Worm (Caenorhabditis elegans) whole organism, L1 larva: ENCODE measurements around the gene ZK1290.11.

ENCODE experiments used
- C16A3.4 ChIP-seq: fragments of 150-350 bp; optimal IDR thresholded peaks from 2 replicates; lab custom pipeline; 2014; ENCODE audit warnings: missing biosample characterization, missing genetic modification characterization
- F16B12.6 ChIP-seq: fragments of 150-350 bp; optimal IDR thresholded peaks from 2 replicates; lab custom pipeline; 2014; ENCODE audit warnings: missing biosample characterization, missing genetic modification characterization
- aly-2 ChIP-seq: fragments of 150-350 bp; optimal IDR thresholded peaks from 2 replicates; lab custom pipeline; 2014; ENCODE audit warnings: missing biosample characterization, missing genetic modification characterization
- blmp-1 ChIP-seq: fragments of 150-350 bp; optimal IDR thresholded peaks from 2 replicates; lab custom pipeline; 2014; ENCODE audit warnings: missing biosample characterization, missing genetic modification characterization
- ceh-8 ChIP-seq: fragments of 200-800 bp; sonication (Bioruptor generic); optimal IDR thresholded peaks from 2 replicates; lab custom pipeline; 2018; ENCODE audit warnings: mild to moderate bottlenecking, missing genetic modification characterization, moderate library complexity, missing compliant biosample characterization
- ceh-82 ChIP-seq, 3 experiments: fragments of 150-350 bp in 1 of 3; sonication (generic microtip) in 2 of 3; optimal IDR thresholded peaks; 2 replicates each; lab custom pipeline; 2014 to 2017; ENCODE audit warnings: missing biosample characterization in 3 of 3, missing genetic modification characterization in 3 of 3
- ces-1 ChIP-seq: fragments of 150-350 bp; optimal IDR thresholded peaks from 2 replicates; lab custom pipeline; 2014; ENCODE audit warnings: missing biosample characterization, missing genetic modification reagents, missing genetic modification characterization
- dpl-1 ChIP-seq, 3 experiments: fragments of 150-350 bp in 2 of 3; sonication (generic microtip) in 1 of 3; optimal IDR thresholded peaks; 2 replicates each; lab custom pipeline; 2014 to 2017; ENCODE audit warnings: missing biosample characterization in 3 of 3, missing genetic modification characterization in 3 of 3, missing genetic modification reagents in 3 of 3
- dsc-1 ChIP-seq: sonication (generic microtip); optimal IDR thresholded peaks from 2 replicates; lab custom pipeline; 2016; ENCODE audit warnings: mild to moderate bottlenecking, missing genetic modification characterization, missing compliant biosample characterization
- egl-13 ChIP-seq: sonication (generic microtip); optimal IDR thresholded peaks from 2 replicates; lab custom pipeline; 2016; ENCODE audit warnings: missing genotype, missing genetic modification reagents, missing genetic modification characterization, missing compliant biosample characterization
- egl-27 ChIP-seq, 2 experiments: fragments of 150-350 bp in 1 of 2; sonication (generic microtip); optimal IDR thresholded peaks; 3 replicates each; lab custom pipeline; 2017 to 2018; ENCODE audit warnings: missing biosample characterization in 2 of 2, missing genetic modification characterization in 2 of 2, missing genetic modification reagents in 2 of 2
- elt-2 ChIP-seq: sonication (generic microtip); optimal IDR thresholded peaks from 2 replicates; lab custom pipeline; 2016; ENCODE audit warnings: missing genetic modification characterization, mild to moderate bottlenecking, inconsistent platforms, missing compliant biosample characterization, missing genetic modification reagents
- fkh-10 ChIP-seq: sonication (generic microtip); optimal IDR thresholded peaks from 2 replicates; lab custom pipeline; 2017; ENCODE audit warnings: missing biosample characterization, missing genetic modification reagents, missing genetic modification characterization
- fkh-8 ChIP-seq: sonication (generic microtip); optimal IDR thresholded peaks from 2 replicates; lab custom pipeline; 2016; ENCODE audit warnings: mild to moderate bottlenecking, missing genetic modification characterization, missing compliant biosample characterization
- fos-1 ChIP-seq: fragments of 150-350 bp; optimal IDR thresholded peaks from 2 replicates; lab custom pipeline; 2014; ENCODE audit warnings: missing biosample characterization, missing genetic modification characterization
- hlh-4 ChIP-seq: sonication (generic microtip); optimal IDR thresholded peaks from 2 replicates; lab custom pipeline; 2016; ENCODE audit warnings: mild to moderate bottlenecking, missing genetic modification characterization, missing compliant biosample characterization
- hpl-2 ChIP-seq: fragments of 150-350 bp; optimal IDR thresholded peaks from 2 replicates; lab custom pipeline; 2014; ENCODE audit warnings: missing biosample characterization, missing genetic modification reagents, missing genetic modification characterization
- isw-1 ChIP-seq: fragments of 200-800 bp; sonication (Bioruptor generic); IDR thresholded peaks from 2 replicates; pipeline ENCODE4 v1.3.6; 2022; ENCODE audit warnings: missing genetic modification characterization, missing compliant biosample characterization
- lin-13 ChIP-seq: fragments of 150-350 bp; optimal IDR thresholded peaks from 2 replicates; lab custom pipeline; 2014; ENCODE audit warnings: missing biosample characterization, missing genetic modification reagents, missing genetic modification characterization
- lin-14 ChIP-seq: fragments of 200-800 bp; sonication (Bioruptor generic); optimal IDR thresholded peaks from 2 replicates; lab custom pipeline; 2018; ENCODE audit warnings: mild to moderate bottlenecking, missing genetic modification characterization, moderate library complexity, missing compliant biosample characterization
- lin-15B ChIP-seq: fragments of 150-350 bp; sonication (generic microtip); optimal IDR thresholded peaks from 3 replicates; lab custom pipeline; 2014; ENCODE audit warnings: missing biosample characterization, missing genetic modification characterization
- lin-35 ChIP-seq, 2 experiments: fragments of 150-350 bp; optimal IDR thresholded peaks; 2 replicates each; lab custom pipeline; 2014; ENCODE audit warnings: missing biosample characterization in 2 of 2, missing genetic modification characterization in 2 of 2, missing genetic modification reagents in 2 of 2
- lir-3 ChIP-seq: sonication (generic microtip); optimal IDR thresholded peaks from 2 replicates; lab custom pipeline; 2016; ENCODE audit warnings: mild to moderate bottlenecking, missing genetic modification characterization, moderate library complexity, missing compliant biosample characterization; ENCODE audit not compliant: poor library complexity
- lsy-2 ChIP-seq, 2 experiments: fragments of 150-350 bp; optimal IDR thresholded peaks; 2 replicates each; lab custom pipeline; 2014; ENCODE audit warnings: missing biosample characterization in 2 of 2, missing genetic modification characterization in 2 of 2
- mab-9 ChIP-seq: fragments of 200-800 bp; sonication (Bioruptor generic); IDR thresholded peaks from 2 replicates; pipeline ENCODE4 v1.3.6; 2022; ENCODE audit warnings: missing genetic modification reagents, missing genetic modification characterization, missing compliant biosample characterization
- mef-2 ChIP-seq: fragments of 150-350 bp; optimal IDR thresholded peaks from 2 replicates; lab custom pipeline; 2014; ENCODE audit warnings: missing biosample characterization, missing genetic modification characterization
- nhr-11 ChIP-seq: fragments of 150-350 bp; optimal IDR thresholded peaks from 2 replicates; lab custom pipeline; 2014; ENCODE audit warnings: missing biosample characterization, missing genetic modification characterization
- nhr-12 ChIP-seq: sonication (generic microtip); optimal IDR thresholded peaks from 2 replicates; lab custom pipeline; 2017; ENCODE audit warnings: missing biosample characterization, missing genetic modification characterization
- nhr-19 ChIP-seq: fragments of 200-800 bp; sonication (Bioruptor generic); conservative IDR thresholded peaks from 2 replicates; pipeline ENCODE4 v1.3.6; 2022; ENCODE audit warnings: missing genetic modification characterization, missing compliant biosample characterization
- nhr-20 ChIP-seq: sonication (generic microtip); optimal IDR thresholded peaks from 2 replicates; lab custom pipeline; 2016; ENCODE audit warnings: mild to moderate bottlenecking, missing genetic modification characterization, missing compliant biosample characterization
- nhr-237 ChIP-seq: fragments of 150-350 bp; optimal IDR thresholded peaks from 2 replicates; lab custom pipeline; 2014; ENCODE audit warnings: missing biosample characterization, missing genetic modification characterization
- nhr-47 ChIP-seq: sonication (generic microtip); optimal IDR thresholded peaks from 2 replicates; lab custom pipeline; 2016; ENCODE audit warnings: mild to moderate bottlenecking, missing genetic modification characterization, moderate library complexity, missing compliant biosample characterization
- nhr-71 ChIP-seq: sonication (generic microtip); optimal IDR thresholded peaks from 2 replicates; lab custom pipeline; 2016; ENCODE audit warnings: mild to moderate bottlenecking, missing genetic modification characterization, moderate library complexity, missing compliant biosample characterization
- pax-3 ChIP-seq: fragments of 200-800 bp; sonication (Bioruptor generic); optimal IDR thresholded peaks from 2 replicates; lab custom pipeline; 2018; ENCODE audit warnings: mild to moderate bottlenecking, missing genetic modification characterization, moderate library complexity, missing compliant biosample characterization
- pqm-1 ChIP-seq: sonication (generic microtip); optimal IDR thresholded peaks from 3 replicates; lab custom pipeline; 2017; ENCODE audit warnings: missing biosample characterization, missing genetic modification characterization
- rnt-1 ChIP-seq: sonication (generic microtip); optimal IDR thresholded peaks from 2 replicates; lab custom pipeline; 2016; ENCODE audit warnings: mild to moderate bottlenecking, missing genetic modification characterization, moderate library complexity, missing compliant biosample characterization
- skn-1 ChIP-seq: fragments of 150-350 bp; optimal IDR thresholded peaks from 2 replicates; lab custom pipeline; 2014; ENCODE audit warnings: missing biosample characterization, missing genetic modification characterization
- snpc-4 ChIP-seq: fragments of 150-350 bp; optimal IDR thresholded peaks from 2 replicates; lab custom pipeline; 2014; ENCODE audit warnings: missing biosample characterization, missing genetic modification characterization
- snu-23 ChIP-seq: sonication (generic microtip); optimal IDR thresholded peaks from 2 replicates; lab custom pipeline; 2016; ENCODE audit warnings: missing genetic modification characterization, missing compliant biosample characterization
- sox-4 ChIP-seq: sonication (generic microtip); optimal IDR thresholded peaks from 2 replicates; lab custom pipeline; 2016; ENCODE audit warnings: missing genetic modification characterization, missing compliant biosample characterization
- swsn-7 ChIP-seq: sonication (generic microtip); optimal IDR thresholded peaks from 2 replicates; lab custom pipeline; 2016; ENCODE audit warnings: missing genetic modification characterization, missing compliant biosample characterization
- tlp-1 ChIP-seq: fragments of 150-350 bp; optimal IDR thresholded peaks from 2 replicates; lab custom pipeline; 2014; ENCODE audit warnings: missing biosample characterization, missing genetic modification characterization
- unc-130 ChIP-seq: fragments of 150-350 bp; optimal IDR thresholded peaks from 2 replicates; lab custom pipeline; 2017; ENCODE audit warnings: missing biosample characterization, missing genetic modification characterization, inconsistent platforms
- unc-62 ChIP-seq: fragments of 150-350 bp; optimal IDR thresholded peaks from 2 replicates; lab custom pipeline; 2014; ENCODE audit warnings: missing biosample characterization, missing genetic modification reagents, missing genetic modification characterization
- unc-86 ChIP-seq: sonication (generic microtip); optimal IDR thresholded peaks from 2 replicates; lab custom pipeline; 2016; ENCODE audit warnings: missing genetic modification characterization, missing compliant biosample characterization
- zag-1 ChIP-seq: fragments of 150-350 bp; optimal IDR thresholded peaks from 2 replicates; lab custom pipeline; 2014; ENCODE audit warnings: missing biosample characterization, missing genetic modification characterization
- zip-4 ChIP-seq: fragments of 200-800 bp; sonication (Bioruptor generic); optimal IDR thresholded peaks from 2 replicates; lab custom pipeline; 2018; ENCODE audit warnings: mild to moderate bottlenecking, missing genetic modification characterization, moderate library complexity, missing compliant biosample characterization
- ztf-11 ChIP-seq, 2 experiments: sonication (generic microtip); optimal IDR thresholded peaks; 2 replicates each; lab custom pipeline; 2016 to 2017; ENCODE audit warnings: missing genetic modification characterization in 2 of 2, missing biosample characterization in 1 of 2, missing compliant biosample characterization in 1 of 2
- ztf-4 ChIP-seq: fragments of 150-350 bp; optimal IDR thresholded peaks from 2 replicates; lab custom pipeline; 2014; ENCODE audit warnings: missing biosample characterization, missing genetic modification characterization

Gene ZK1290.11

ce11 chrII:7594812-7595211 is 33.4 kb upstream of the ZK1290.11 start, which contains the start of gene syd-1:
TSS of gene syd-1 (minus strand) at chrII:7594912.
- TF ChIP-seq egl-27 (tag; optimal IDR thresholded peaks at IDR 0.05; lab: Kevin White, UChicago) (no peak), rnt-1 (no peak), nhr-47 (tag; lab: Kevin White, UChicago) (no peak), nhr-12 (tag; lab: Kevin White, UChicago) (no peak), tlp-1 (tag; lab: Kevin White, UChicago) (no peak), ztf-4 (no peak), elt-2 (no peak), nhr-71 (tag; lab: Kevin White, UChicago) (no peak), lsy-2 (tag; optimal IDR thresholded peaks at IDR 0.05; lab: Kevin White, UChicago) (no peak), nhr-237 (tag; lab: Kevin White, UChicago) (no peak), F16B12.6 (tag; lab: Kevin White, UChicago) (no peak), ceh-8 (GFP tag; lab: Kevin White, UChicago) (no peak), skn-1 (tag; lab: Kevin White, UChicago) (no peak), ztf-11 (tag; optimal IDR thresholded peaks at IDR 0.05; lab: Kevin White, UChicago) (no peak), ceh-82 (tag; optimal IDR thresholded peaks at IDR 0.05; lab: Kevin White, UChicago) (no peak), blmp-1 (tag; lab: Kevin White, UChicago) (no peak), lin-13 (no peak), fkh-8 (no peak)

- TF ChIP-seq ces-1 (GFP tag; lab: Kevin White, UChicago) = peak; percentile 35
- TF ChIP-seq swsn-7 (tag; lab: Kevin White, UChicago) = no peak
- TF ChIP-seq dpl-1 (GFP tag; optimal IDR thresholded peaks at IDR 0.05; lab: Kevin White, UChicago) = no peak
- no peak for TF ChIP-seq lin-15B (tag; lab: Kevin White, UChicago)
- TF ChIP-seq lsy-2 (tag; optimal IDR thresholded peaks at IDR 0.05; lab: Kevin White, UChicago) = no peak
- TF ChIP-seq fkh-10 (GFP tag; lab: Kevin White, UChicago) = peak; percentile 94
- TF ChIP-seq pax-3 (tag; lab: Kevin White, UChicago) = no peak
- no peak for TF ChIP-seq nhr-71 (tag; lab: Kevin White, UChicago)
- TF ChIP-seq ztf-11 (tag; optimal IDR thresholded peaks at IDR 0.05; lab: Kevin White, UChicago) = no peak
- TF ChIP-seq nhr-12 (tag; lab: Kevin White, UChicago) = no peak
- no peak for TF ChIP-seq aly-2 (tag; lab: Kevin White, UChicago)
- TF ChIP-seq egl-27 (tag; optimal IDR thresholded peaks at IDR 0.05; lab: Kevin White, UChicago) = no peak
- TF ChIP-seq sox-4 (tag; lab: Kevin White, UChicago) = no peak
- no peak for TF ChIP-seq zag-1 (tag; lab: Kevin White, UChicago)
- no peak for TF ChIP-seq egl-13
- TF ChIP-seq hpl-2 (GFP tag; lab: Kevin White, UChicago) = no peak
- peak; percentile 65 for TF ChIP-seq lin-14
These were observed 32.9 kb upstream of the ZK1290.11 start for ce11 chrII:7594262-7594661.

- TF ChIP-seq ceh-82 (tag; optimal IDR thresholded peaks at IDR 0.05; lab: Kevin White, UChicago) = peak in 2 of 3 experiments; percentile 40 to 46
- TF ChIP-seq fkh-8 = peak; percentile 84
- no peak for TF ChIP-seq fos-1
- no peak for TF ChIP-seq nhr-237 (tag; lab: Kevin White, UChicago)
- TF ChIP-seq lir-3 = no peak
- no peak for TF ChIP-seq pqm-1 (tag; lab: Kevin White, UChicago)
- no peak for TF ChIP-seq unc-62 (GFP tag; lab: Kevin White, UChicago)
- no peak for TF ChIP-seq unc-130 (tag; lab: Kevin White, UChicago)
- no peak for TF ChIP-seq snpc-4 (tag; lab: Kevin White, UChicago)
- TF ChIP-seq lin-35 (GFP tag; optimal IDR thresholded peaks at IDR 0.05; lab: Kevin White, UChicago) = peak in 1 of 2 experiments; percentile 46
- no peak for TF ChIP-seq zip-4
- TF ChIP-seq C16A3.4 = no peak
- TF ChIP-seq fkh-10 (GFP tag; lab: Kevin White, UChicago) = peak; percentile 76
- no peak for TF ChIP-seq nhr-11
- no peak for TF ChIP-seq nhr-20 (tag; lab: Kevin White, UChicago)
- no peak for TF ChIP-seq F16B12.6 (tag; lab: Kevin White, UChicago)
- TF ChIP-seq unc-86 (tag; lab: Kevin White, UChicago) = peak; percentile 60
- TF ChIP-seq isw-1 (GFP tag; lab: Robert Waterston, UW) = peak; percentile 37
- TF ChIP-seq snu-23 = peak; percentile 32
- peak; percentile 13 for TF ChIP-seq pax-3 (tag; lab: Kevin White, UChicago)
- TF ChIP-seq swsn-7 (tag; lab: Kevin White, UChicago) = peak; percentile 52
- TF ChIP-seq mab-9 = no peak
- TF ChIP-seq nhr-19 (GFP tag; lab: Robert Waterston, UW) = no peak
- TF ChIP-seq hlh-4 (tag; lab: Kevin White, UChicago) = no peak
- no peak for TF ChIP-seq nhr-12 (tag; lab: Kevin White, UChicago)
- TF ChIP-seq dsc-1 (tag; lab: Kevin White, UChicago) = no peak
- TF ChIP-seq mef-2 (tag; lab: Kevin White, UChicago) = no peak
These were observed 31.8 kb upstream of the ZK1290.11 start for ce11 chrII:7593227-7593626.
